Fruit fly (Drosophila melanogaster) whole organism, adult: ENCODE results near the gene Cnx14D.

Experiments
- CG7101 ChIP-seq: fragments of 200-800 bp; sonication (Bioruptor generic); optimal IDR thresholded peaks from 2 replicates; lab custom pipeline; 2018; ENCODE audit warnings: missing biosample characterization, mild to moderate bottlenecking, missing genetic modification characterization, moderate library complexity
- Clk ChIP-seq: fragments of 200-800 bp; sonication (Bioruptor generic); optimal IDR thresholded peaks from 2 replicates; lab custom pipeline; 2017; ENCODE audit warnings: missing biosample characterization, missing genetic modification characterization
- tj ChIP-seq: fragments of 200-800 bp; sonication (Bioruptor generic); optimal IDR thresholded peaks from 3 replicates; lab custom pipeline; 2017; ENCODE audit warnings: missing biosample characterization, mild to moderate bottlenecking, missing genetic modification characterization, moderate library complexity

dm6 chrX:16552968-16553417 is 27.8 kb upstream of the Cnx14D start:
- TF ChIP-seq tj (GFP tag; lab: Kevin White, UChicago): peak; percentile 46
- no peak for TF ChIP-seq CG7101 (tag; lab: Kevin White, UChicago)
- TF ChIP-seq Clk (GFP tag; lab: Kevin White, UChicago): no peak
